Worm (Caenorhabditis elegans) whole organism, early embryonic: ENCODE results near the gene ufl-1.

Experiments used
- ama-1 ChIP-seq: fragments of 150-350 bp; optimal IDR thresholded peaks from 2 replicates; lab custom pipeline; 2014
- flt-1 ChIP-seq: fragments of 200-800 bp; sonication (Bioruptor generic); IDR thresholded peaks from 2 replicates; pipeline ENCODE4 v1.3.6; 2022; ENCODE audit warnings: missing genetic modification characterization, missing compliant biosample characterization
- tbx-11 ChIP-seq: fragments of 200-800 bp; sonication (Bioruptor generic); IDR thresholded peaks from 2 replicates; pipeline ENCODE4 v1.3.6; 2022; ENCODE audit warnings: missing genetic modification characterization, missing compliant biosample characterization

- TF ChIP-seq flt-1 (GFP tag; lab: Robert Waterston, UW) (no peak), ama-1 (no peak), tbx-11 (no peak)
These were observed 13.1 kb upstream of the ufl-1 start, which contains the start of gene nhr-105 for ce11 chrIV:7049672-7050206.
